Worm (Caenorhabditis elegans) whole organism, early embryonic: ENCODE results near the gene F56D5.9.

ENCODE experiments used
- ama-1 ChIP-seq: fragments of 150-350 bp; optimal IDR thresholded peaks from 2 replicates; lab custom pipeline; 2014
- ceh-13 ChIP-seq: fragments of 200-800 bp; sonication (Bioruptor generic); optimal IDR thresholded peaks from 2 replicates; lab custom pipeline; 2018; ENCODE audit warnings: mild to moderate bottlenecking, missing genetic modification characterization, missing compliant biosample characterization
- flt-1 ChIP-seq: fragments of 200-800 bp; sonication (Bioruptor generic); IDR thresholded peaks from 2 replicates; pipeline ENCODE4 v1.3.6; 2022; ENCODE audit warnings: missing genetic modification characterization, missing compliant biosample characterization
- hmg-4 ChIP-seq: fragments of 200-800 bp; sonication (Bioruptor generic); optimal IDR thresholded peaks from 2 replicates; lab custom pipeline; 2018; ENCODE audit warnings: mild to moderate bottlenecking, missing genetic modification characterization, missing compliant biosample characterization
- hnd-1 ChIP-seq: sonication (generic microtip); optimal IDR thresholded peaks from 2 replicates; lab custom pipeline; 2016; ENCODE audit warnings: missing genetic modification characterization, missing compliant biosample characterization
- pes-1 ChIP-seq: fragments of 200-800 bp; sonication (Bioruptor generic); IDR thresholded peaks from 2 replicates; pipeline ENCODE4 v1.3.6; 2022; ENCODE audit warnings: missing genetic modification reagents, missing genetic modification characterization, missing compliant biosample characterization
- tbx-11 ChIP-seq: fragments of 200-800 bp; sonication (Bioruptor generic); IDR thresholded peaks from 2 replicates; pipeline ENCODE4 v1.3.6; 2022; ENCODE audit warnings: missing genetic modification characterization, missing compliant biosample characterization
- tbx-37 ChIP-seq: fragments of 200-800 bp; sonication (Bioruptor generic); conservative IDR thresholded peaks from 2 replicates; pipeline ENCODE4 v1.3.6; 2022; ENCODE audit warnings: missing genetic modification reagents, missing genetic modification characterization, missing compliant biosample characterization
- tra-4 ChIP-seq: sonication (generic microtip); optimal IDR thresholded peaks from 2 replicates; lab custom pipeline; 2017; ENCODE audit warnings: missing genetic modification characterization, missing compliant biosample characterization

ce11 chrIV:9451816-9452215, 29.5 kb upstream of the F56D5.9 start:
- TF ChIP-seq flt-1 (GFP tag; lab: Robert Waterston, UW) (no peak), hnd-1 (tag; lab: Kevin White, UChicago) (no peak), hmg-4 (GFP tag; lab: Kevin White, UChicago) (no peak), ama-1 (no peak), ceh-13 (no peak), tra-4 (no peak), pes-1 (GFP tag; lab: Robert Waterston, UW) (no peak), tbx-11 (GFP tag; lab: Robert Waterston, UW) (no peak), tbx-37 (no peak)
